Worm (Caenorhabditis elegans): ENCODE measurements around the gene Y48C3A.12.

DNA sequence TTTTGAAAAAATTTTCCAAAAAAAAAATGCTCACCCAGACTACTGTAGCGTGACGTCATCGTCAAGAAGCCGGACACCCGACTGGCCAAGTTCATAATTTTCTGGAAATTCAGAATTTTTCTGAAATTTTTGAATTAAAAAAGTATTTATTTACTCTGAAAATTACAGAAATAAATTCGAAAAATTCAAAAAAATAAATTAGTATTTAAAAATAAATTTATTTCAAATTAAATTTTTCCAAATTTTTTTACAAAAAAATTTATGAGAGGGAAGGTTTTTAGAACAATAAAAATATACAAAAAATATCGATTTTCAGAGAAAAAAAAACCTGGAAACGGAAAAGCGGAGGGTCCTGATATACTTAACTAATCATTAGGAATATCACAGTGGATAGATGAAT, 60.5 kb downstream of the Y48C3A.12 start, which contains the start of gene Y48E1C.4:
- TF ChIP-seq lin-39 (tag; optimal IDR thresholded peaks at IDR 0.05) (no peak), ceh-82 (tag; optimal IDR thresholded peaks at IDR 0.05) (no peak)
